Worm (Caenorhabditis elegans): ENCODE results near the gene fbxb-106.

Gene fbxb-106

DNA sequence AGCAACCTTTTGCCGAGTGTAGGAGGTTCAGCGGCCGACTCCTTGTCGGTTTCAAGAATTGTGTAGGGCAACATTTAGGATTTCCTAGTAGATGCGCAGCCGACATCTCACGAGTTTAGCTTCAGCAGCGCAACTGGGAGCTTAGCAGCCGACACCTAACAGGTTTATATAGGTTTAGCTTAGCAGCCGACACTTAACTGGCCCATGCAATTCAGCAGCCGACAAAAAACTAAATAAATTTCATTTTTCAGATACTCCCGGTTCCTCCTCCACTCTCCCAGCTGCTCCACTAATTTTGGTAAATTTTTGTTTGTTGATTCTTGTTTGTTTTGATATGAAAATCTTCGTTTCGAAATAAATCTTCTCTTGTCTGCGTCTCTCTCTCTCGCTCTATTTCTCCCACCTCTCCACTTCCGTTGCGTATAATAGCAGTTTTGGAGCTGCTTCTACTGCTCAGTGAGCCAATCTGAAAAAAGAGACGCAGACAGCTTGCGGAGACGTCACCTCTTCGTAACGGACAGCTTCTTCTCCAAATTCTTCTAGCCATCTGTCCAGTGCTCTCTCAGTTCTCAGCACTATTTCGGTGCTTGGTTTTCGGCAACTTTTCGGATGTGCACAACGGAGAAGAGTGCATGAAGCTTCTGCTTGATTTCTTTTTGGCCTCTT lies 14.1 kb upstream of the fbxb-106 start:
- TF ChIP-seq egl-27 (tag; optimal IDR thresholded peaks at IDR 0.05) (peak; percentile 23), mab-5 (tag; optimal IDR thresholded peaks at IDR 0.05) (peak; percentile 29), mbf-1 (tag; optimal IDR thresholded peaks at IDR 0.05) (no peak), lin-39 (tag; optimal IDR thresholded peaks at IDR 0.05) (no peak), fos-1 (tag; optimal IDR thresholded peaks at IDR 0.05) (no peak), snpc-4 (tag; optimal IDR thresholded peaks at IDR 0.05) (peak; percentile 65), lsy-2 (tag; optimal IDR thresholded peaks at IDR 0.05) (peak; percentile 22 to 68), ceh-82 (tag; optimal IDR thresholded peaks at IDR 0.05) (peak; percentile 56), skn-1 (tag; optimal IDR thresholded peaks at IDR 0.05) (no peak), C34F6.9 (tag; optimal IDR thresholded peaks at IDR 0.05) (peak; percentile 90), elt-1 (tag; optimal IDR thresholded peaks at IDR 0.05) (no peak), crh-2 (tag; optimal IDR thresholded peaks at IDR 0.05) (peak; percentile 28), nhr-10 (tag; optimal IDR thresholded peaks at IDR 0.05) (no peak), unc-55 (GFP tag; optimal IDR thresholded peaks at IDR 0.05) (peak; percentile 87), gmeb-1 (tag; optimal IDR thresholded peaks at IDR 0.05) (no peak), R02D3.7 (tag; optimal IDR thresholded peaks at IDR 0.05) (no peak), sem-4 (tag; optimal IDR thresholded peaks at IDR 0.05) (no peak), lin-13 (GFP tag; optimal IDR thresholded peaks at IDR 0.05) (no peak), F13H6.1 (tag; optimal IDR thresholded peaks at IDR 0.05) (peak; percentile 74), nhr-129 (tag; optimal IDR thresholded peaks at IDR 0.05) (peak; percentile 73), lin-11 (tag; optimal IDR thresholded peaks at IDR 0.05) (peak; percentile 45), mdl-1 (tag; optimal IDR thresholded peaks at IDR 0.05) (peak in 1 of 2 experiments; percentile 41), nhr-6 (tag; optimal IDR thresholded peaks at IDR 0.05) (peak; percentile 15), nhr-237 (tag; optimal IDR thresholded peaks at IDR 0.05) (no peak), nhr-11 (tag; optimal IDR thresholded peaks at IDR 0.05) (no peak), Y55F3AM.14 (GFP tag; optimal IDR thresholded peaks at IDR 0.05) (no peak), nhr-23 (tag; optimal IDR thresholded peaks at IDR 0.05) (no peak), nhr-12 (tag; optimal IDR thresholded peaks at IDR 0.05) (no peak), zag-1 (tag; optimal IDR thresholded peaks at IDR 0.05) (peak; percentile 82), ztf-4 (tag; optimal IDR thresholded peaks at IDR 0.05) (no peak)

DNA sequence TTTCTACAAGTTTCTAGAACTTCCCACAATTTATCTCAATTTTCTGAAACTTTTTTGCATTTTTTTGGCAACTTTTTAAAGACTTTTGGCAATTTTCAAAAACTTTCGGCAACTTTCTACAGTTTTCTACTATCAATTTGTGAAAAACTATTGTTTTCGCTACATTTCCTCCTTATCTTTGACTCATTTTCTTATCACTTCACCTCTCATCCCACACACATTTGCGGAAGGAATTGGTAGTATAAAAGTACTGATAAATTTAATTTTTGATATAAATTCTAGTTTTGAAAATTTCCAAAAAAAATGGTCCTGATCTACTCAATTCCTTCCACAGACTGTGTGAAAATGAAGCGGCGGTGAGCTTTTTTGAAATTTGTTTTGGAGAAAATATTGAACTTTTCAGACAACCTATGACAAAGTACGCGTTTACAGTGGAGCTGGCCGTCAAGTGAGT lies 12.6 kb upstream of the fbxb-106 start, which contains the start of gene F29A7.4:
F29A7.4 (plus strand) TSS at position 404 of the 454 bp plus-strand sequence.
- TF ChIP-seq unc-62 (GFP tag; optimal IDR thresholded peaks at IDR 0.05) (no peak), fos-1 (tag; optimal IDR thresholded peaks at IDR 0.05) (peak; percentile 72)

DNA sequence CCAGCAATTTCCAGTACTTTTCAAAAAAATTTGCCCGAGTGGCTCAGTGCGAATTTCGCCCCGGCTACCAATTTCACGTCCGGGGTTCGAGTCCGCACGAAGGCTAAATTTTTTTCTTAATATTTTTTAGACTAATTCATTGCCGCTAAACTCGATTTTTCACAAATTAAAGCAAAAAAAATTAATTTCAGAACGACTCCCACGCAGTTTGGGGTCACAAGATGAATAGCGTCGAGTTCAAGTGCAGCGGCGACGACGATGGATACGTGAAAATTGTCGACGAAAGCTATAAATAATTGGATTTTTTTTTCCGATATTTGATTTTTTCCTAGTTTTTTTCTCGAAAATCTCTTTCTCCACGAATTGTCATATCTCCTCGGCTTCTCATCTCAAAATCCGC lies 10.9 kb upstream of the fbxb-106 start:
- TF ChIP-seq nhr-11 (tag; optimal IDR thresholded peaks at IDR 0.05) (no peak), lsy-2 (tag; optimal IDR thresholded peaks at IDR 0.05) (no peak), nhr-237 (tag; optimal IDR thresholded peaks at IDR 0.05) (no peak), snpc-4 (tag; optimal IDR thresholded peaks at IDR 0.05) (no peak), unc-62 (GFP tag; optimal IDR thresholded peaks at IDR 0.05) (no peak), elt-1 (tag; optimal IDR thresholded peaks at IDR 0.05) (no peak), ztf-1 (GFP tag; conservative IDR thresholded peaks at IDR 0.05) (no peak), mdl-1 (tag; optimal IDR thresholded peaks at IDR 0.05) (no peak), fos-1 (tag; optimal IDR thresholded peaks at IDR 0.05) (no peak), aly-2 (tag; optimal IDR thresholded peaks at IDR 0.05) (no peak), alr-1 (tag; optimal IDR thresholded peaks at IDR 0.05) (no peak), skn-1 (tag; optimal IDR thresholded peaks at IDR 0.05) (no peak), blmp-1 (tag; optimal IDR thresholded peaks at IDR 0.05; ENCODE audit: insufficient read depth) (no peak), mab-5 (tag; optimal IDR thresholded peaks at IDR 0.05) (no peak), ztf-4 (tag; optimal IDR thresholded peaks at IDR 0.05) (no peak), F13H6.1 (tag; optimal IDR thresholded peaks at IDR 0.05) (no peak), R02D3.7 (tag; optimal IDR thresholded peaks at IDR 0.05) (no peak), elt-3 (tag; optimal IDR thresholded peaks at IDR 0.05) (no peak)

DNA sequence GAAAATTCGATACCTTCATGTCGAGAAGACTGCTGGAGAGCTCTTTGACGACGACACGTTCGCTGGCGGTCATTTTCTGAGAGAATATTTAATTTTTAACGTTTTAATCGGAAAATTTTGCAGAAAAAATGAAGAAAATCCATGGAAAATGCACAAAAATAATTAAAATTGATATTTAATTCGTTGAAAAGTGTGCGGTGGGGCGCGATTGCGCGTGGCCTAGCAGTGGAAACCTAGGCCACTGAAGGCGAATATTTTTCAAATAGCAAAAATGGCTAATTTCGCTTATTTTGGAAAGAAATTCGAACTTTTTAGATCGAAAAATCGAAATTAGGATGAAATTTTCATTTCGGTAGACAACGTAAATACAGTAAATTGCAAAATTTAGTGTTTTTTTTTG lies 9.7 kb upstream of the fbxb-106 start, which contains the start of gene F29A7.6:
F29A7.6 (minus strand) TSS at position 76 of the 400 bp plus-strand sequence.
- TF ChIP-seq C34F6.9 (tag; optimal IDR thresholded peaks at IDR 0.05), result peak; percentile 79
- TF ChIP-seq fos-1 (tag; optimal IDR thresholded peaks at IDR 0.05), result no peak
- peak; percentile 67 for TF ChIP-seq F13H6.1 (tag; optimal IDR thresholded peaks at IDR 0.05)
- peak; percentile 66 for TF ChIP-seq sma-3 (GFP tag; optimal IDR thresholded peaks at IDR 0.05)
- peak; percentile 1 for TF ChIP-seq nhr-129 (tag; optimal IDR thresholded peaks at IDR 0.05)
- peak; percentile 32 for TF ChIP-seq crh-2 (tag; optimal IDR thresholded peaks at IDR 0.05)
- peak; percentile 3 for TF ChIP-seq mab-5 (tag; optimal IDR thresholded peaks at IDR 0.05)
- TF ChIP-seq ceh-82 (tag; optimal IDR thresholded peaks at IDR 0.05), result no peak
- TF ChIP-seq ZK546.5 (tag; optimal IDR thresholded peaks at IDR 0.05), result no peak
- peak; percentile 65 for TF ChIP-seq gmeb-1 (tag; optimal IDR thresholded peaks at IDR 0.05)
- peak; percentile 66 for TF ChIP-seq sma-9 (GFP tag; optimal IDR thresholded peaks at IDR 0.05)
- TF ChIP-seq sma-9 (tag; optimal IDR thresholded peaks at IDR 0.05), result no peak
- no peak for TF ChIP-seq nhr-6 (tag; optimal IDR thresholded peaks at IDR 0.05)
- peak in 1 of 2 experiments; percentile 49 for TF ChIP-seq lsy-2 (tag; optimal IDR thresholded peaks at IDR 0.05)
- TF ChIP-seq unc-55 (GFP tag; optimal IDR thresholded peaks at IDR 0.05), result peak; percentile 57
